Fruit fly (Drosophila melanogaster) whole organism, prepupa: ENCODE data around the gene CG10588.

Experiments used
- CG8632 ChIP-seq: fragments of 200-800 bp; sonication (Bioruptor generic); optimal IDR thresholded peaks from 3 replicates; lab custom pipeline; 2016; ENCODE audit warnings: missing biosample characterization, missing genetic modification characterization
- Sox102F ChIP-seq: fragments of 200-800 bp; sonication (Bioruptor generic); optimal IDR thresholded peaks from 2 replicates; lab custom pipeline; 2016; ENCODE audit warnings: missing biosample characterization, mild to moderate bottlenecking, missing genetic modification characterization

- peak; percentile 16 for TF ChIP-seq Sox102F
- peak; percentile 12 for TF ChIP-seq CG8632 (GFP tag; lab: Kevin White, UChicago)
These were observed 26.6 kb downstream of the CG10588 start for dm6 chr3L:20983309-20983708.
